Fruit fly (Drosophila melanogaster) whole organism, embryonic: ENCODE data around the gene CG10338.

Experiments
- Ada2b ChIP-seq: fragments of 200-800 bp; sonication (Bioruptor generic); IDR thresholded peaks from 2 replicates; pipeline ENCODE4 v1.3.6; 2022; ENCODE audit warnings: missing biosample characterization, missing genetic modification characterization
- Antp ChIP-seq: fragments of 200-800 bp; sonication (Bioruptor generic); optimal IDR thresholded peaks from 3 replicates; lab custom pipeline; 2016; ENCODE audit warnings: missing biosample characterization, missing genetic modification characterization
- Bdp1 ChIP-seq: fragments of 200-800 bp; sonication (Bioruptor generic); optimal IDR thresholded peaks from 3 replicates; lab custom pipeline; 2016; ENCODE audit warnings: missing biosample characterization, missing genetic modification characterization
- Blimp-1 ChIP-seq: fragments of 200-800 bp; sonication (Bioruptor generic); optimal IDR thresholded peaks from 3 replicates; lab custom pipeline; 2018; ENCODE audit warnings: missing biosample characterization, missing genetic modification characterization, mild to moderate bottlenecking, moderate library complexity, missing genetic modification reagents
- CG10147 ChIP-seq: fragments of 200-800 bp; sonication (Bioruptor generic); optimal IDR thresholded peaks from 2 replicates; lab custom pipeline; 2019; ENCODE audit warnings: missing biosample characterization, mild to moderate bottlenecking, missing genetic modification characterization, moderate library complexity
- CG10462 ChIP-seq: fragments of 200-800 bp; sonication (Bioruptor generic); optimal IDR thresholded peaks from 2 replicates; lab custom pipeline; 2016; ENCODE audit warnings: missing biosample characterization, missing genetic modification characterization
- CG10959 ChIP-seq: fragments of 200-800 bp; sonication (Bioruptor generic); IDR thresholded peaks from 2 replicates; pipeline ENCODE4 v1.3.6; 2022; ENCODE audit warnings: missing biosample characterization, missing genetic modification characterization
- CG12155 ChIP-seq: fragments of 200-800 bp; sonication (Bioruptor generic); optimal IDR thresholded peaks from 3 replicates; lab custom pipeline; 2016; ENCODE audit warnings: missing biosample characterization, missing genetic modification characterization
- CG13123 ChIP-seq: fragments of 200-800 bp; sonication (Bioruptor generic); optimal IDR thresholded peaks from 2 replicates; lab custom pipeline; 2016; ENCODE audit warnings: missing biosample characterization, missing genetic modification characterization
- CG14014 ChIP-seq: fragments of 200-800 bp; sonication (Bioruptor generic); IDR thresholded peaks from 2 replicates; pipeline ENCODE4 v1.3.6; 2022; ENCODE audit warnings: missing biosample characterization, missing genetic modification characterization
- CG15269 ChIP-seq: fragments of 200-800 bp; sonication (Bioruptor generic); optimal IDR thresholded peaks from 2 replicates; lab custom pipeline; 2018; ENCODE audit warnings: missing biosample characterization, mild to moderate bottlenecking, missing genetic modification characterization, moderate library complexity
- CG17186 ChIP-seq: fragments of 200-800 bp; sonication (Bioruptor generic); optimal IDR thresholded peaks from 3 replicates; lab custom pipeline; 2017; ENCODE audit warnings: missing biosample characterization, missing genetic modification reagents, missing genetic modification characterization
- CG17359 ChIP-seq: fragments of 200-800 bp; sonication (Bioruptor generic); optimal IDR thresholded peaks from 3 replicates; lab custom pipeline; 2018; ENCODE audit warnings: missing biosample characterization, mild to moderate bottlenecking, missing genetic modification characterization, moderate library complexity
- CG17568 ChIP-seq: fragments of 200-800 bp; sonication (Bioruptor generic); optimal IDR thresholded peaks from 2 replicates; lab custom pipeline; 2018; ENCODE audit warnings: missing biosample characterization, mild to moderate bottlenecking, missing genetic modification characterization, moderate library complexity
- CG3281 ChIP-seq: fragments of 200-800 bp; sonication (Bioruptor generic); optimal IDR thresholded peaks from 3 replicates; lab custom pipeline; 2017; ENCODE audit warnings: missing biosample characterization, mild to moderate bottlenecking, missing genetic modification characterization
- CG6854 ChIP-seq: fragments of 200-800 bp; sonication (Bioruptor generic); optimal IDR thresholded peaks from 3 replicates; lab custom pipeline; 2017; ENCODE audit warnings: missing biosample characterization, mild to moderate bottlenecking, missing genetic modification characterization
- CG8290 ChIP-seq, 3 experiments: fragments of 200-800 bp; sonication (Bioruptor generic); optimal IDR thresholded peaks; 2 replicates each; lab custom pipeline; 2016 to 2019; ENCODE audit warnings: missing biosample characterization in 3 of 3, missing genetic modification characterization in 3 of 3, mild to moderate bottlenecking in 2 of 3, moderate library complexity in 1 of 3
- CG8924 ChIP-seq: fragments of 200-800 bp; optimal IDR thresholded peaks from 3 replicates; lab custom pipeline; 2019; ENCODE audit warnings: missing biosample characterization, mild to moderate bottlenecking, missing genetic modification characterization, moderate library complexity
- D19A ChIP-seq: fragments of 200-800 bp; optimal IDR thresholded peaks from 3 replicates; lab custom pipeline; 2019; ENCODE audit warnings: missing biosample characterization, mild to moderate bottlenecking, missing genetic modification characterization, moderate library complexity
- Dll ChIP-seq: fragments of 200-800 bp; sonication (Bioruptor generic); IDR thresholded peaks from 4 replicates; pipeline ENCODE4 v1.3.6; 2022; ENCODE audit warnings: missing biosample characterization, missing genetic modification characterization; ENCODE audit not compliant: partially characterized antibody
- Elba2 ChIP-seq: fragments of 200-800 bp; sonication (Bioruptor generic); optimal IDR thresholded peaks from 3 replicates; lab custom pipeline; 2016; ENCODE audit warnings: missing biosample characterization, missing genetic modification characterization
- Ets65A ChIP-seq: fragments of 200-800 bp; sonication (Bioruptor generic); peaks from one replicate; lab custom pipeline; 2016; ENCODE audit warnings: missing biosample characterization, missing genetic modification characterization
- Fer3 ChIP-seq: fragments of 200-800 bp; sonication (Bioruptor generic); optimal IDR thresholded peaks from 2 replicates; lab custom pipeline; 2018; ENCODE audit warnings: missing biosample characterization, mild to moderate bottlenecking, missing genetic modification characterization, moderate library complexity
- HLH54F ChIP-seq: fragments of 200-800 bp; sonication (Bioruptor generic); optimal IDR thresholded peaks from 3 replicates; lab custom pipeline; 2016; ENCODE audit warnings: missing biosample characterization, missing genetic modification characterization
- Hr39 ChIP-seq: fragments of >200 bp; optimal IDR thresholded peaks from 2 replicates; lab custom pipeline; 2017
- Hr51 ChIP-seq, 2 experiments: fragments of 200-800 bp; sonication (Bioruptor generic); optimal IDR thresholded peaks; 2 replicates in 1 of 2; 3 replicates in 1 of 2; lab custom pipeline; 2016 to 2018; ENCODE audit warnings: missing biosample characterization in 2 of 2, missing genetic modification characterization in 2 of 2, mild to moderate bottlenecking in 1 of 2, moderate library complexity in 1 of 2
- Meics ChIP-seq: fragments of 200-800 bp; sonication (Bioruptor generic); optimal IDR thresholded peaks from 2 replicates; lab custom pipeline; 2017; ENCODE audit warnings: missing biosample characterization, mild to moderate bottlenecking, missing genetic modification characterization
- Oaz ChIP-seq: fragments of 200-800 bp; sonication (Bioruptor generic); IDR thresholded peaks from 2 replicates; pipeline ENCODE4 v1.3.6; 2022; ENCODE audit warnings: missing biosample characterization, missing genetic modification characterization
- Usf ChIP-seq: fragments of 200-800 bp; sonication (Bioruptor generic); optimal IDR thresholded peaks from 2 replicates; lab custom pipeline; 2017; ENCODE audit warnings: missing genotype, missing biosample characterization, missing genetic modification characterization
- crp ChIP-seq, 2 experiments: fragments of 200-800 bp; sonication (Bioruptor generic); optimal IDR thresholded peaks; 2 replicates in 1 of 2; 3 replicates in 1 of 2; lab custom pipeline; 2017; ENCODE audit warnings: missing biosample characterization in 2 of 2, missing genetic modification characterization in 2 of 2, mild to moderate bottlenecking in 1 of 2, moderate library complexity in 1 of 2
- esg ChIP-seq: fragments of 200-800 bp; sonication (Bioruptor generic); conservative IDR thresholded peaks from 2 replicates; pipeline ENCODE4 v1.3.6; 2022; ENCODE audit warnings: missing biosample characterization, missing genetic modification characterization
- fru ChIP-seq: fragments of >200 bp; optimal IDR thresholded peaks from 2 replicates; lab custom pipeline; 2017
- gem ChIP-seq: fragments of 200-800 bp; sonication (Bioruptor generic); optimal IDR thresholded peaks from 2 replicates; lab custom pipeline; 2019; ENCODE audit warnings: missing biosample characterization, mild to moderate bottlenecking, missing genetic modification characterization, moderate library complexity
- grau ChIP-seq: fragments of 200-800 bp; optimal IDR thresholded peaks from 3 replicates; lab custom pipeline; 2019; ENCODE audit warnings: missing biosample characterization, mild to moderate bottlenecking, missing genetic modification characterization, moderate library complexity
- ham ChIP-seq: fragments of 200-800 bp; sonication (Bioruptor generic); IDR thresholded peaks from 2 replicates; pipeline ENCODE4 v1.3.6; 2022; ENCODE audit warnings: missing biosample characterization, missing genetic modification characterization
- her ChIP-seq: fragments of 200-800 bp; sonication (Bioruptor generic); optimal IDR thresholded peaks from 2 replicates; lab custom pipeline; 2016; ENCODE audit warnings: missing biosample characterization, missing genetic modification characterization
- kni ChIP-seq: fragments of 200-800 bp; sonication (Bioruptor generic); optimal IDR thresholded peaks from 3 replicates; lab custom pipeline; 2017; ENCODE audit warnings: mild to moderate bottlenecking, missing biosample characterization, missing genetic modification reagents, missing genetic modification characterization
- lab ChIP-seq: fragments of 200-800 bp; sonication (Bioruptor generic); optimal IDR thresholded peaks from 3 replicates; lab custom pipeline; 2017; ENCODE audit warnings: missing biosample characterization, missing genetic modification characterization, mild to moderate bottlenecking, moderate library complexity, missing genetic modification reagents
- lola ChIP-seq, 3 experiments: fragments of >200 bp in 2 of 3; fragments of 200-800 bp in 1 of 3; sonication (Bioruptor generic) in 1 of 3; optimal IDR thresholded peaks; 2 replicates each; lab custom pipeline; 2017 to 2019; ENCODE audit warnings: missing biosample characterization in 3 of 3, missing genetic modification characterization in 3 of 3, mild to moderate bottlenecking in 1 of 3, moderate library complexity in 1 of 3
- oc ChIP-seq: fragments of 200-800 bp; sonication (Bioruptor generic); optimal IDR thresholded peaks from 2 replicates; lab custom pipeline; 2018; ENCODE audit warnings: missing biosample characterization, mild to moderate bottlenecking, missing genetic modification characterization, moderate library complexity
- phol ChIP-seq: fragments of 200-800 bp; sonication (Bioruptor generic); optimal IDR thresholded peaks from 3 replicates; lab custom pipeline; 2018; ENCODE audit warnings: missing biosample characterization, mild to moderate bottlenecking, missing genetic modification characterization, moderate library complexity
- prd ChIP-seq, 3 experiments: fragments of >200 bp in 2 of 3; fragments of 200-800 bp in 1 of 3; sonication (Bioruptor generic) in 1 of 3; optimal IDR thresholded peaks in 2 of 3; IDR thresholded peaks in 1 of 3; 2 replicates in 2 of 3; 3 replicates in 1 of 3; pipeline versions ENCODE4 v1.3.6 to Lab custom; 2017 to 2022; ENCODE audit warnings: missing biosample characterization in 1 of 3, missing genetic modification characterization in 1 of 3
- row ChIP-seq: fragments of 200-800 bp; sonication (Bioruptor generic); IDR thresholded peaks from 3 replicates; pipeline ENCODE4 v1.3.6; 2022; ENCODE audit warnings: missing biosample characterization, missing genetic modification characterization
- scrt ChIP-seq: fragments of 200-800 bp; sonication (Bioruptor generic); optimal IDR thresholded peaks from 2 replicates; lab custom pipeline; 2018; ENCODE audit warnings: missing biosample characterization, mild to moderate bottlenecking, missing genetic modification characterization, moderate library complexity
- slbo ChIP-seq: fragments of 200-800 bp; sonication (Bioruptor generic); IDR thresholded peaks from 2 replicates; pipeline ENCODE4 v1.3.6; 2022; ENCODE audit warnings: missing biosample characterization, missing genetic modification characterization
- stwl ChIP-seq: fragments of 200-800 bp; sonication (Bioruptor generic); optimal IDR thresholded peaks from 3 replicates; lab custom pipeline; 2018; ENCODE audit warnings: missing biosample characterization, mild to moderate bottlenecking, missing genetic modification characterization, moderate library complexity
- tio ChIP-seq: fragments of 200-800 bp; sonication (Bioruptor generic); optimal IDR thresholded peaks from 2 replicates; lab custom pipeline; 2017; ENCODE audit warnings: missing biosample characterization, missing genetic modification characterization, inconsistent platforms
- vnd ChIP-seq: fragments of 200-800 bp; sonication (Bioruptor generic); IDR thresholded peaks from 3 replicates; pipeline ENCODE4 v1.3.6; 2022; ENCODE audit warnings: missing biosample characterization, missing genetic modification characterization; ENCODE audit not compliant: partially characterized antibody
- zen ChIP-seq: fragments of 200-800 bp; sonication (Bioruptor generic); optimal IDR thresholded peaks from 3 replicates; lab custom pipeline; 2018; ENCODE audit warnings: missing biosample characterization, mild to moderate bottlenecking, missing genetic modification characterization, moderate library complexity

CG10338 gene

DNA sequence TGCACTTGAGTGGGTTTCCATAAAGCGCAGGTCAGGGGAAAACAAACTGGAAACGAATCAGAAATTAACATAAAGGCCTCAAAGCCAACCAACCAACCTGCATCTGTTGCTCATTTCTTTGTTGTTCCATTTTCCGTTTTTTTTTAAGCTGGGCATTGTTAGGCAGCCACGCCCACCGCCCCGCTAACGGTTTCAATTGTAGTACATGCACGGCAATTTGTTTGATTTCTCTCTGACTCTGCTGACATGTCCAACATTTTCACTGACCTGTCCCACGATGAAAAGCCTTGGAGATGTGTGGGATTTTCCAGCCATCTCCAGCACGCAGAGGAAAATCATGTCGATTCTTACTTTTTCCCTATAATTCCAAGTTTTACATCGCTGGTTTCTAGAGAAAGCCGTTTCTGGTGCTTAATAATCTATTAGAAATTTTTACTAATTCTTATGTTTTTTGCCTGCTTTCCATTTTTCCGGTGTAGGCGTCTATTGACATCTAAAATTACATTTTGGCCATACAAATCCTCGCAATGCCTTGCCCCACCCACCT is 38.7 kb upstream of the CG10338 start (continued):
- TF ChIP-seq CG10462 (GFP tag; lab: Kevin White, UChicago), result no peak
- TF ChIP-seq Bdp1 (GFP tag; lab: Kevin White, UChicago), result no peak
- TF ChIP-seq kni (GFP tag; lab: Kevin White, UChicago), result peak; percentile 76
- no peak for TF ChIP-seq tio (GFP tag; lab: Kevin White, UChicago)
- TF ChIP-seq CG17359 (tag; lab: Kevin White, UChicago), result no peak
- no peak for TF ChIP-seq Oaz
- no peak for TF ChIP-seq CG10959 (GFP tag; lab: Robert Waterston, UW)
- TF ChIP-seq Antp (GFP tag; lab: Kevin White, UChicago), result no peak
- no peak for TF ChIP-seq lola (GFP tag; optimal IDR thresholded peaks at IDR 0.05; lab: Kevin White, UChicago)
- no peak for TF ChIP-seq CG8924 (tag; lab: Kevin White, UChicago)
- TF ChIP-seq Ets65A, result peak; percentile 51
- no peak for TF ChIP-seq stwl (tag; lab: Kevin White, UChicago)
- TF ChIP-seq her (GFP tag; lab: Kevin White, UChicago), result no peak
- TF ChIP-seq Blimp-1 (GFP tag; lab: Kevin White, UChicago), result peak; percentile 28
- TF ChIP-seq D19A (tag; lab: Kevin White, UChicago), result no peak
- no peak for TF ChIP-seq grau
- TF ChIP-seq scrt, result no peak
- TF ChIP-seq esg (GFP tag; lab: Robert Waterston, UW), result no peak
- TF ChIP-seq crp (GFP tag; optimal IDR thresholded peaks at IDR 0.05; lab: Kevin White, UChicago), result no peak
- TF ChIP-seq CG17568 (GFP tag; lab: Kevin White, UChicago), result no peak
- TF ChIP-seq vnd (GFP tag; lab: Robert Waterston, UW), result no peak
- no peak for TF ChIP-seq zen (tag; lab: Kevin White, UChicago)
- no peak for TF ChIP-seq Usf (GFP tag; lab: Kevin White, UChicago)
- no peak for TF ChIP-seq Hr39 (lab: Kevin White, UChicago)
- TF ChIP-seq Dll (GFP tag; lab: Robert Waterston, UW), result no peak
- no peak for TF ChIP-seq Elba2
- 0 out of 2 replicates have a peak, but pooled peaks have one; percentile 11 for TF ChIP-seq slbo (GFP tag; lab: Robert Waterston, UW)
- no peak for TF ChIP-seq prd (optimal IDR thresholded peaks at IDR 0.05; lab: Kevin White, UChicago)
- TF ChIP-seq prd (GFP tag; IDR thresholded peaks at IDR 0.05; lab: Robert Waterston, UW), result 0 out of 3 replicates have a peak, but pooled peaks have one; percentile 9
- TF ChIP-seq HLH54F, result no peak
- TF ChIP-seq oc (tag; lab: Kevin White, UChicago), result peak; percentile 58
- TF ChIP-seq ham (GFP tag; lab: Robert Waterston, UW), result no peak
- TF ChIP-seq lab (GFP tag; lab: Kevin White, UChicago), result peak; percentile 10
- TF ChIP-seq CG14014 (GFP tag; lab: Robert Waterston, UW), result no peak
- TF ChIP-seq CG8290 (GFP tag; optimal IDR thresholded peaks at IDR 0.05; lab: Kevin White, UChicago), result no peak
- TF ChIP-seq CG8290 (tag; optimal IDR thresholded peaks at IDR 0.05; lab: Kevin White, UChicago), result no peak

DNA sequence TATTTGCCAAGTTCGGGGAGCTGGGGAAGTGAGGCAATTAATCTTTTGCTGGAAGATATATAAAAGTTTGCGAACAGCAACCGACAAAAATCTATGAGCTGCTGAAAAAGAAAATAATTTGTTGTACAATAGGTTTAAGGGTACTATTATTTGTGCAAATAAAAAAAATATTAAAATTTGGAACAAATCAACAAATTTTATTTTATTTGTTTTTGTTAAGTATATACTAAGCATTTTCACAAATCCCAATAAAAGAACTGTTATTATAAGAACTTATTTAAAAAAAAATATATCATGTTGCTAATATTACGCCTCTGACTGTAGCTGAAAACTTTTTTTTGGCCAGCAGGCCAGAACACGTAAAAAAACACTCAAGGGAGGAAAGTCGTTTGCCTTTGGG is 37.4 kb upstream of the CG10338 start:
- TF ChIP-seq Fer3 (peak; percentile 14), stwl (tag; lab: Kevin White, UChicago) (no peak), row (GFP tag; lab: Robert Waterston, UW) (peak; percentile 35; the same call in 1 of the 3 replicates), CG12155 (no peak), CG6854 (GFP tag; lab: Kevin White, UChicago) (peak; percentile 35), Meics (peak; percentile 67), CG17186 (GFP tag; lab: Kevin White, UChicago) (no peak), Ada2b (peak; percentile 51; the same call in 1 of the 2 replicates), CG15269 (tag; lab: Kevin White, UChicago) (peak; percentile 47), CG13123 (GFP tag; lab: Kevin White, UChicago) (no peak), Hr51 (GFP tag; optimal IDR thresholded peaks at IDR 0.05; lab: Kevin White, UChicago) (peak in 1 of 2 experiments; percentile 52), gem (tag; lab: Kevin White, UChicago) (peak; percentile 35), CG17359 (tag; lab: Kevin White, UChicago) (peak; percentile 28), CG10147 (GFP tag; lab: Kevin White, UChicago) (peak; percentile 55), grau (peak; percentile 35), phol (tag; lab: Kevin White, UChicago) (peak; percentile 1), fru (lab: Kevin White, UChicago) (no peak), CG3281 (peak; percentile 55)
